Worm (Caenorhabditis elegans): ENCODE results near the gene str-222.

DNA sequence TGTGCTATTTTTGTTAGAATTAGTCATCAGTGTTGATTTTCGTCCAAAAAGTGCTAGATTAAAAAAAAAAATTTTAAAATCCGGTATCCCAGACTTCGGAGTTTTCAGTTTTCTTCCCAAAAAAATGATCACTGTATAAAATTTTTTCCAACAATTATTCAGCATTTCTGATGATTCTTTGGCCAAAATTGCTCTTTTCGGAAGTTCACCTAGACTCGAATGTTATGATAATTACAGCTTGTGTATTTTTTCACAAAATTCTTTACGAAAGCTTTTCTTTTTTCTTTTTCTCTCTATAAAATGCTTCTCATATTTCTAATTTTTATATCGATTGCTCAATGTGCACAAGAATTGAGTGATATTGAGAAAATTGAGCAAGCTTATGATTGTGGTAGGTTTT, 4.2 kb upstream of the str-222 start, which contains the start of gene irld-17:
- TF ChIP-seq aly-2 (tag; optimal IDR thresholded peaks at IDR 0.05) (no peak), ztf-11 (tag; optimal IDR thresholded peaks at IDR 0.05) (no peak), nhr-76 (tag; optimal IDR thresholded peaks at IDR 0.05) (no peak), nfya-1 (tag; optimal IDR thresholded peaks at IDR 0.05; ENCODE audit: insufficient read depth) (no peak), nhr-77 (tag; optimal IDR thresholded peaks at IDR 0.05) (no peak), unc-62 (GFP tag; optimal IDR thresholded peaks at IDR 0.05) (no peak), nhr-25 (tag; optimal IDR thresholded peaks at IDR 0.05) (no peak), lin-39 (tag; optimal IDR thresholded peaks at IDR 0.05) (no peak), elt-2 (tag; optimal IDR thresholded peaks at IDR 0.05) (no peak)
